Worm (Caenorhabditis elegans) whole organism, L1 larva: Measurements from ENCODE around the gene gdi-1.

Source experiments
- F16B12.6 ChIP-seq: fragments of 150-350 bp; optimal IDR thresholded peaks from 2 replicates; lab custom pipeline; 2014; ENCODE audit warnings: missing biosample characterization, missing genetic modification characterization
- Y116A8C.19 ChIP-seq: sonication (generic microtip); optimal IDR thresholded peaks from 2 replicates; lab custom pipeline; 2016; ENCODE audit warnings: missing compliant biosample characterization, missing genetic modification characterization, borderline replicate concordance
- alr-1 ChIP-seq: fragments of 200-800 bp; sonication (Bioruptor generic); optimal IDR thresholded peaks from 2 replicates; lab custom pipeline; 2018; ENCODE audit warnings: borderline replicate concordance, mild to moderate bottlenecking, missing genetic modification characterization, missing compliant biosample characterization
- aly-2 ChIP-seq: fragments of 150-350 bp; optimal IDR thresholded peaks from 2 replicates; lab custom pipeline; 2014; ENCODE audit warnings: missing biosample characterization, missing genetic modification characterization
- blmp-1 ChIP-seq: fragments of 150-350 bp; optimal IDR thresholded peaks from 2 replicates; lab custom pipeline; 2014; ENCODE audit warnings: missing biosample characterization, missing genetic modification characterization
- dpl-1 ChIP-seq, 3 experiments: fragments of 150-350 bp in 2 of 3; sonication (generic microtip) in 1 of 3; optimal IDR thresholded peaks; 2 replicates each; lab custom pipeline; 2014 to 2017; ENCODE audit warnings: missing biosample characterization in 3 of 3, missing genetic modification characterization in 3 of 3, missing genetic modification reagents in 3 of 3
- dsc-1 ChIP-seq: sonication (generic microtip); optimal IDR thresholded peaks from 2 replicates; lab custom pipeline; 2016; ENCODE audit warnings: mild to moderate bottlenecking, missing genetic modification characterization, missing compliant biosample characterization
- egl-27 ChIP-seq, 2 experiments: fragments of 150-350 bp in 1 of 2; sonication (generic microtip); optimal IDR thresholded peaks; 3 replicates each; lab custom pipeline; 2017 to 2018; ENCODE audit warnings: missing biosample characterization in 2 of 2, missing genetic modification characterization in 2 of 2, missing genetic modification reagents in 2 of 2
- elt-2 ChIP-seq: sonication (generic microtip); optimal IDR thresholded peaks from 2 replicates; lab custom pipeline; 2016; ENCODE audit warnings: missing genetic modification characterization, mild to moderate bottlenecking, inconsistent platforms, missing compliant biosample characterization, missing genetic modification reagents
- elt-3 ChIP-seq, 6 experiments: fragments of 150-350 bp in 1 of 6; sonication (generic microtip); optimal IDR thresholded peaks; 2 replicates each; lab custom pipeline; 2017 to 2018; ENCODE audit warnings: missing biosample characterization in 6 of 6, missing genetic modification characterization in 6 of 6, inconsistent platforms in 1 of 6
- ets-5 ChIP-seq: fragments of 200-800 bp; sonication (Bioruptor generic); IDR thresholded peaks from 2 replicates; pipeline ENCODE4 v1.3.6; 2022; ENCODE audit warnings: missing genetic modification characterization, missing compliant biosample characterization
- fkh-8 ChIP-seq: sonication (generic microtip); optimal IDR thresholded peaks from 2 replicates; lab custom pipeline; 2016; ENCODE audit warnings: mild to moderate bottlenecking, missing genetic modification characterization, missing compliant biosample characterization
- fos-1 ChIP-seq: fragments of 150-350 bp; optimal IDR thresholded peaks from 2 replicates; lab custom pipeline; 2014; ENCODE audit warnings: missing biosample characterization, missing genetic modification characterization
- grh-1 ChIP-seq: fragments of 200-800 bp; sonication (Bioruptor generic); IDR thresholded peaks from 2 replicates; pipeline ENCODE4 v1.3.6; 2022; ENCODE audit warnings: missing genetic modification reagents, missing genetic modification characterization, missing compliant biosample characterization
- hlh-4 ChIP-seq: sonication (generic microtip); optimal IDR thresholded peaks from 2 replicates; lab custom pipeline; 2016; ENCODE audit warnings: mild to moderate bottlenecking, missing genetic modification characterization, missing compliant biosample characterization
- hpl-2 ChIP-seq: fragments of 150-350 bp; optimal IDR thresholded peaks from 2 replicates; lab custom pipeline; 2014; ENCODE audit warnings: missing biosample characterization, missing genetic modification reagents, missing genetic modification characterization
- isw-1 ChIP-seq: fragments of 200-800 bp; sonication (Bioruptor generic); IDR thresholded peaks from 2 replicates; pipeline ENCODE4 v1.3.6; 2022; ENCODE audit warnings: missing genetic modification characterization, missing compliant biosample characterization
- jun-1 ChIP-seq: fragments of 150-350 bp; optimal IDR thresholded peaks from 2 replicates; lab custom pipeline; 2014; ENCODE audit warnings: missing biosample characterization, missing genetic modification reagents, missing genetic modification characterization
- lin-13 ChIP-seq: fragments of 150-350 bp; optimal IDR thresholded peaks from 2 replicates; lab custom pipeline; 2014; ENCODE audit warnings: missing biosample characterization, missing genetic modification reagents, missing genetic modification characterization
- lin-14 ChIP-seq: fragments of 200-800 bp; sonication (Bioruptor generic); optimal IDR thresholded peaks from 2 replicates; lab custom pipeline; 2018; ENCODE audit warnings: mild to moderate bottlenecking, missing genetic modification characterization, moderate library complexity, missing compliant biosample characterization
- lin-15B ChIP-seq: fragments of 150-350 bp; sonication (generic microtip); optimal IDR thresholded peaks from 3 replicates; lab custom pipeline; 2014; ENCODE audit warnings: missing biosample characterization, missing genetic modification characterization
- lin-39 ChIP-seq: fragments of 150-350 bp; optimal IDR thresholded peaks from 2 replicates; lab custom pipeline; 2014; ENCODE audit warnings: missing biosample characterization, missing genetic modification reagents, missing genetic modification characterization
- lir-3 ChIP-seq: sonication (generic microtip); optimal IDR thresholded peaks from 2 replicates; lab custom pipeline; 2016; ENCODE audit warnings: mild to moderate bottlenecking, missing genetic modification characterization, moderate library complexity, missing compliant biosample characterization; ENCODE audit not compliant: poor library complexity
- mab-9 ChIP-seq: fragments of 200-800 bp; sonication (Bioruptor generic); IDR thresholded peaks from 2 replicates; pipeline ENCODE4 v1.3.6; 2022; ENCODE audit warnings: missing genetic modification reagents, missing genetic modification characterization, missing compliant biosample characterization
- mef-2 ChIP-seq: fragments of 150-350 bp; optimal IDR thresholded peaks from 2 replicates; lab custom pipeline; 2014; ENCODE audit warnings: missing biosample characterization, missing genetic modification characterization
- mep-1 ChIP-seq: fragments of 150-350 bp; optimal IDR thresholded peaks from 2 replicates; lab custom pipeline; 2014; ENCODE audit warnings: missing biosample characterization, missing genetic modification characterization
- nhr-19 ChIP-seq: fragments of 200-800 bp; sonication (Bioruptor generic); conservative IDR thresholded peaks from 2 replicates; pipeline ENCODE4 v1.3.6; 2022; ENCODE audit warnings: missing genetic modification characterization, missing compliant biosample characterization
- nhr-237 ChIP-seq: fragments of 150-350 bp; optimal IDR thresholded peaks from 2 replicates; lab custom pipeline; 2014; ENCODE audit warnings: missing biosample characterization, missing genetic modification characterization
- nhr-28 ChIP-seq: fragments of 150-350 bp; optimal IDR thresholded peaks from 2 replicates; lab custom pipeline; 2014; ENCODE audit warnings: missing biosample characterization, missing genetic modification characterization
- nhr-47 ChIP-seq: sonication (generic microtip); optimal IDR thresholded peaks from 2 replicates; lab custom pipeline; 2016; ENCODE audit warnings: mild to moderate bottlenecking, missing genetic modification characterization, moderate library complexity, missing compliant biosample characterization
- nhr-71 ChIP-seq: sonication (generic microtip); optimal IDR thresholded peaks from 2 replicates; lab custom pipeline; 2016; ENCODE audit warnings: mild to moderate bottlenecking, missing genetic modification characterization, moderate library complexity, missing compliant biosample characterization
- nhr-76 ChIP-seq: sonication (generic microtip); optimal IDR thresholded peaks from 2 replicates; lab custom pipeline; 2017; ENCODE audit warnings: missing biosample characterization, missing genetic modification characterization
- nhr-77 ChIP-seq: fragments of 150-350 bp; optimal IDR thresholded peaks from 2 replicates; lab custom pipeline; 2014; ENCODE audit warnings: missing biosample characterization, missing genetic modification characterization
- nhr-84 ChIP-seq: sonication (generic microtip); optimal IDR thresholded peaks from 2 replicates; lab custom pipeline; 2017; ENCODE audit warnings: missing biosample characterization, missing genetic modification characterization
- nhr-90 ChIP-seq: sonication (generic microtip); optimal IDR thresholded peaks from 2 replicates; lab custom pipeline; 2016; ENCODE audit warnings: mild to moderate bottlenecking, missing genetic modification characterization, missing compliant biosample characterization; ENCODE audit not compliant: poor library complexity
- pax-3 ChIP-seq: fragments of 200-800 bp; sonication (Bioruptor generic); optimal IDR thresholded peaks from 2 replicates; lab custom pipeline; 2018; ENCODE audit warnings: mild to moderate bottlenecking, missing genetic modification characterization, moderate library complexity, missing compliant biosample characterization
- snu-23 ChIP-seq: sonication (generic microtip); optimal IDR thresholded peaks from 2 replicates; lab custom pipeline; 2016; ENCODE audit warnings: missing genetic modification characterization, missing compliant biosample characterization
- sup-37 ChIP-seq: fragments of 200-800 bp; sonication (Bioruptor generic); optimal IDR thresholded peaks from 2 replicates; lab custom pipeline; 2018; ENCODE audit warnings: mild to moderate bottlenecking, missing genetic modification characterization, missing compliant biosample characterization
- swsn-7 ChIP-seq: sonication (generic microtip); optimal IDR thresholded peaks from 2 replicates; lab custom pipeline; 2016; ENCODE audit warnings: missing genetic modification characterization, missing compliant biosample characterization
- tbx-2 ChIP-seq: sonication (generic microtip); optimal IDR thresholded peaks from 2 replicates; lab custom pipeline; 2016; ENCODE audit warnings: missing genetic modification characterization, missing compliant biosample characterization
- unc-130 ChIP-seq: fragments of 150-350 bp; optimal IDR thresholded peaks from 2 replicates; lab custom pipeline; 2017; ENCODE audit warnings: missing biosample characterization, missing genetic modification characterization, inconsistent platforms
- unc-30 ChIP-seq: sonication (generic microtip); optimal IDR thresholded peaks from 2 replicates; lab custom pipeline; 2017; ENCODE audit warnings: missing biosample characterization, missing genetic modification characterization
- unc-62 ChIP-seq: fragments of 150-350 bp; optimal IDR thresholded peaks from 2 replicates; lab custom pipeline; 2014; ENCODE audit warnings: missing biosample characterization, missing genetic modification reagents, missing genetic modification characterization
- unc-98 ChIP-seq: fragments of 200-800 bp; sonication (Bioruptor generic); IDR thresholded peaks from 2 replicates; pipeline ENCODE4 v1.3.6; 2022; ENCODE audit warnings: missing genetic modification characterization, missing compliant biosample characterization
- vab-15 ChIP-seq: sonication (generic microtip); optimal IDR thresholded peaks from 2 replicates; lab custom pipeline; 2017; ENCODE audit warnings: missing genotype, mild to moderate bottlenecking, missing genetic modification characterization, missing compliant biosample characterization
- xbp-1 ChIP-seq: sonication (generic microtip); optimal IDR thresholded peaks from 2 replicates; lab custom pipeline; 2016; ENCODE audit warnings: missing genetic modification characterization, missing compliant biosample characterization
- zag-1 ChIP-seq: fragments of 150-350 bp; optimal IDR thresholded peaks from 2 replicates; lab custom pipeline; 2014; ENCODE audit warnings: missing biosample characterization, missing genetic modification characterization
- zip-4 ChIP-seq: fragments of 200-800 bp; sonication (Bioruptor generic); optimal IDR thresholded peaks from 2 replicates; lab custom pipeline; 2018; ENCODE audit warnings: mild to moderate bottlenecking, missing genetic modification characterization, moderate library complexity, missing compliant biosample characterization
- ztf-11 ChIP-seq, 2 experiments: sonication (generic microtip); optimal IDR thresholded peaks; 2 replicates each; lab custom pipeline; 2016 to 2017; ENCODE audit warnings: missing genetic modification characterization in 2 of 2, missing biosample characterization in 1 of 2, missing compliant biosample characterization in 1 of 2

gdi-1 gene

DNA sequence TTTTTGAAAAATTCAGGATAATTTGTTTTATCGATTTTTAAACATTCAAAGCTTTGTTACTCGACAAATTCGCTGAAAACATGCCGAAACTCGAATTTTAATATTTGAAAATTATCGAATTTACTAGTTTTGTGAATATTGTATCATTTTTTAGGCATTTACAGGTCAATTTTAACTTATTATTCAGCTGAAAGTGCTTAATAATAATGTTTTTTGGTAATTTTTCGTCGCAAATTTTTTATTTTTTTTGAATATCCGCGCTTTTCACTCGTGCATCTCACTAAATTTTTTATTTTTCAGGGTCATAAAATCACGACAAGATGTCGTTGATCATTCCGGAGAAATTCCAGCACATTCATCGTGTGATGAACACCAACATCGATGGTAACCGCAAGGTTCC lies 32.7 kb upstream of the gdi-1 start, which contains the start of gene rps-18:
Gene rps-18, plus strand, starts transcription at position 301 of the 400 bp plus-strand sequence.
- TF ChIP-seq lin-39 (tag; lab: Kevin White, UChicago) (no peak), dsc-1 (tag; lab: Kevin White, UChicago) (no peak), lin-15B (tag; lab: Kevin White, UChicago) (no peak), aly-2 (tag; lab: Kevin White, UChicago) (no peak), lin-13 (GFP tag; lab: Kevin White, UChicago) (no peak), alr-1 (tag; lab: Kevin White, UChicago) (no peak), hpl-2 (GFP tag; lab: Kevin White, UChicago) (no peak), lin-14 (GFP tag; lab: Kevin White, UChicago) (no peak), snu-23 (GFP tag; lab: Kevin White, UChicago) (no peak), fkh-8 (tag; lab: Kevin White, UChicago) (no peak), grh-1 (GFP tag; lab: Robert Waterston, UW) (no peak), tbx-2 (tag; lab: Kevin White, UChicago) (no peak)

DNA sequence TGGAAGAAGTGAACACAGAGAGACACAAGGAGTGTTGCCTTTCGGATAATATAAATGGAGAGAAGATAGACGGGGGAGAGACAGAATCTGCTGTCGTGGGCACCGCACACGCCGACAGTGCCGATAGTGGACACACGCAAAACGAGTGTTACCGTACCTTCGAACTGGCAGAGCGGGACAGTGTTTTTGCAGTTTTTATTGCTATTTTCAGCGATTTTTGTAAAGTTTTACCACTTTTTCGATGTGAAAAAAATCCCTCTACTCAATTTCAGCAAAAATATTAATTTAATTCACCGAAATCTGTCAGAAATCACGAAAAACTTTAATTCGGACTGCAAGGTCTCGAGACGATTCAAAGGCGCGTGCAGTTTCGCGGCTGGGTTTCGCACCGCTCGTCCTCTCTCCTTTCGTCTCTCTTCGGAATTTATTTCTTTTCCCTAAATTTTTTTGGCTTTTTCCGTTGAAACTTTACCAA lies 32.2 kb upstream of the gdi-1 start, which contains the start of gene sec-61.A:
Gene sec-61.A, minus strand, starts transcription at position 387 of the 475 bp plus-strand sequence.
- TF ChIP-seq vab-15 (tag; lab: Kevin White, UChicago), result peak; percentile 34
- peak; percentile 35 for TF ChIP-seq elt-2 (tag; lab: Kevin White, UChicago)
- TF ChIP-seq hlh-4 (tag; lab: Kevin White, UChicago), result no peak
- TF ChIP-seq nhr-90 (tag; lab: Kevin White, UChicago), result peak; percentile 85
- TF ChIP-seq fos-1 (tag; lab: Kevin White, UChicago), result peak; percentile 39
- no peak for TF ChIP-seq unc-62
- peak; percentile 100 for TF ChIP-seq isw-1 (GFP tag; lab: Robert Waterston, UW)
- peak; percentile 73 for TF ChIP-seq nhr-19 (GFP tag; lab: Robert Waterston, UW)
- peak; percentile 25 for TF ChIP-seq lir-3 (tag; lab: Kevin White, UChicago)
- TF ChIP-seq ets-5 (GFP tag; lab: Robert Waterston, UW), result no peak
- TF ChIP-seq aly-2 (tag; lab: Kevin White, UChicago), result peak; percentile 57
- peak; percentile 45 for TF ChIP-seq lin-39 (tag; lab: Kevin White, UChicago)
- TF ChIP-seq zip-4 (GFP tag; lab: Kevin White, UChicago), result peak; percentile 64
- no peak for TF ChIP-seq Y116A8C.19 (tag; lab: Kevin White, UChicago)
- peak; percentile 16 for TF ChIP-seq nhr-237
- peak; percentile 18 for TF ChIP-seq F16B12.6
- TF ChIP-seq unc-98 (GFP tag; lab: Robert Waterston, UW), result no peak
- peak; percentile 89 for TF ChIP-seq tbx-2 (tag; lab: Kevin White, UChicago)
- TF ChIP-seq mep-1 (tag; lab: Kevin White, UChicago), result no peak
- no peak for TF ChIP-seq nhr-28 (tag; lab: Kevin White, UChicago)
- peak; percentile 84 for TF ChIP-seq swsn-7 (tag; lab: Kevin White, UChicago)
- peak; percentile 82 for TF ChIP-seq grh-1 (GFP tag; lab: Robert Waterston, UW)
- peak; percentile 2 for TF ChIP-seq unc-130 (tag; lab: Kevin White, UChicago)
- peak; percentile 2 for TF ChIP-seq jun-1 (tag; lab: Kevin White, UChicago)
- peak in 1 of 2 experiments; percentile 27 for TF ChIP-seq egl-27 (tag; optimal IDR thresholded peaks at IDR 0.05; lab: Kevin White, UChicago)
- no peak for TF ChIP-seq nhr-84 (tag; lab: Kevin White, UChicago)
- TF ChIP-seq nhr-77 (tag; lab: Kevin White, UChicago), result peak; percentile 86
- peak in 3 of 6 experiments; percentile 39 to 64 (median 58) for TF ChIP-seq elt-3 (tag; optimal IDR thresholded peaks at IDR 0.05; lab: Kevin White, UChicago)
- peak in 1 of 2 experiments; percentile 65 for TF ChIP-seq ztf-11 (tag; optimal IDR thresholded peaks at IDR 0.05; lab: Kevin White, UChicago)
- peak; percentile 40 for TF ChIP-seq sup-37
- no peak for TF ChIP-seq nhr-76
- TF ChIP-seq lin-14 (GFP tag; lab: Kevin White, UChicago), result peak; percentile 90
- peak; percentile 92 for TF ChIP-seq fkh-8 (tag; lab: Kevin White, UChicago)
- TF ChIP-seq dpl-1 (GFP tag; optimal IDR thresholded peaks at IDR 0.05; lab: Kevin White, UChicago), result peak; percentile 74 to 79 (median 78)
- TF ChIP-seq unc-30 (tag; lab: Kevin White, UChicago), result no peak
- peak; percentile 3 for TF ChIP-seq blmp-1 (tag; lab: Kevin White, UChicago)
- TF ChIP-seq mef-2, result no peak
- TF ChIP-seq mab-9 (GFP tag; lab: Robert Waterston, UW), result peak; percentile 52; the same call in 1 of the 2 replicates
- peak; percentile 93 for TF ChIP-seq nhr-71 (tag; lab: Kevin White, UChicago)
- TF ChIP-seq zag-1 (tag; lab: Kevin White, UChicago), result no peak
- peak; percentile 93 for TF ChIP-seq xbp-1 (tag; lab: Kevin White, UChicago)
- peak; percentile 92 for TF ChIP-seq nhr-47 (tag; lab: Kevin White, UChicago)
- TF ChIP-seq pax-3 (tag; lab: Kevin White, UChicago), result peak; percentile 76
